Fruit fly (Drosophila melanogaster): ENCODE data around the gene pigeon.
A peak's percentile ranks its signal among the peaks of the same experiment; 100 is the strongest.

Gene pigeon

dm6 chr2L:19196443-19197044, 10.7 kb downstream of the pigeon start (continued):
- TF ChIP-seq Mes4 (GFP tag; optimal IDR thresholded peaks at IDR 0.05), result peak; percentile 42
- peak; percentile 40 for TF ChIP-seq lilli (GFP tag; optimal IDR thresholded peaks at IDR 0.05)
- peak; percentile 49 for TF ChIP-seq lmd (GFP tag; IDR thresholded peaks at IDR 0.05)
- peak; percentile 65; the same call in 2 of the 3 replicates for TF ChIP-seq CG34422 (GFP tag; IDR thresholded peaks at IDR 0.05)
- peak; percentile 68 for TF ChIP-seq Oli (tag; optimal IDR thresholded peaks at IDR 0.05)
- no peak for TF ChIP-seq ato (GFP tag; IDR thresholded peaks at IDR 0.05; ENCODE audit: partially characterized antibody)
- peak; percentile 51 for TF ChIP-seq CG15601 (tag; optimal IDR thresholded peaks at IDR 0.05)
- peak; percentile 24 for TF ChIP-seq mam (GFP tag; optimal IDR thresholded peaks at IDR 0.05)
- no peak for TF ChIP-seq hkb (optimal IDR thresholded peaks at IDR 0.05)
- TF ChIP-seq hkb (GFP tag; IDR thresholded peaks at IDR 0.05), result peak; percentile 81
- TF ChIP-seq ac (GFP tag; optimal IDR thresholded peaks at IDR 0.05), result peak; percentile 45
- TF ChIP-seq oc (tag; optimal IDR thresholded peaks at IDR 0.05), result peak; percentile 14
- no peak for TF ChIP-seq Vsx1 (GFP tag; optimal IDR thresholded peaks at IDR 0.05)
- peak; percentile 43 for TF ChIP-seq CG8944 (GFP tag; optimal IDR thresholded peaks at IDR 0.05)
- TF ChIP-seq vfl (GFP tag; optimal IDR thresholded peaks at IDR 0.05), result no peak
- TF ChIP-seq CG10209 (GFP tag; optimal IDR thresholded peaks at IDR 0.05), result peak; percentile 56
- TF ChIP-seq Bgb (GFP tag; IDR thresholded peaks at IDR 0.05; ENCODE audit: partially characterized antibody), result no peak
- TF ChIP-seq CG30431 (GFP tag; optimal IDR thresholded peaks at IDR 0.05), result peak; percentile 24
- no peak for TF ChIP-seq dm (GFP tag; optimal IDR thresholded peaks at IDR 0.05)
- TF ChIP-seq CG4360 (GFP tag; IDR thresholded peaks at IDR 0.05), result peak; percentile 51
- peak; percentile 3 for TF ChIP-seq Hmr (GFP tag; optimal IDR thresholded peaks at IDR 0.05)
- TF ChIP-seq gfzf (GFP tag; optimal IDR thresholded peaks at IDR 0.05), result no peak
- peak; percentile 19 for TF ChIP-seq CG10431 (GFP tag; optimal IDR thresholded peaks at IDR 0.05)
- TF ChIP-seq Lpt (GFP tag; optimal IDR thresholded peaks at IDR 0.05), result no peak
- peak; percentile 52; the same call in 1 of the 3 replicates for TF ChIP-seq Mrtf (GFP tag; IDR thresholded peaks at IDR 0.05)
- peak; percentile 60 for TF ChIP-seq CG17829 (tag; optimal IDR thresholded peaks at IDR 0.05)
- TF ChIP-seq stc (GFP tag; IDR thresholded peaks at IDR 0.05), result peak; percentile 59
- no peak for TF ChIP-seq CG17186 (GFP tag; optimal IDR thresholded peaks at IDR 0.05)
- TF ChIP-seq run (tag; optimal IDR thresholded peaks at IDR 0.05), result peak; percentile 10
- no peak for TF ChIP-seq CG11085 (GFP tag; IDR thresholded peaks at IDR 0.05)
- TF ChIP-seq CG32772 (GFP tag; IDR thresholded peaks at IDR 0.05), result peak; percentile 69
- no peak for TF ChIP-seq toy (GFP tag; IDR thresholded peaks at IDR 0.05)
- peak; percentile 54; the same call in 1 of the 3 replicates for TF ChIP-seq CG7357 (GFP tag; IDR thresholded peaks at IDR 0.05)
- TF ChIP-seq CG10654 (GFP tag; optimal IDR thresholded peaks at IDR 0.05), result peak; percentile 25
- TF ChIP-seq CG6689 (GFP tag; IDR thresholded peaks at IDR 0.05), result peak; percentile 79
- TF ChIP-seq CG15269 (tag; optimal IDR thresholded peaks at IDR 0.05), result peak; percentile 29
- TF ChIP-seq chif (GFP tag; optimal IDR thresholded peaks at IDR 0.05), result peak; percentile 35 to 57
- TF ChIP-seq CG31224 (GFP tag; IDR thresholded peaks at IDR 0.05), result 0 out of 2 replicates have a peak, but pooled peaks have one; percentile 9
- 0 out of 2 replicates have a peak, but pooled peaks have one; percentile 46 for TF ChIP-seq ttk (GFP tag; IDR thresholded peaks at IDR 0.05)
- peak; percentile 65 for TF ChIP-seq Drgx (GFP tag; IDR thresholded peaks at IDR 0.05)
- TF ChIP-seq CG18619 (GFP tag; optimal IDR thresholded peaks at IDR 0.05), result peak; percentile 11
- no peak for TF ChIP-seq pita (GFP tag; optimal IDR thresholded peaks at IDR 0.05)
- peak; percentile 70 for TF ChIP-seq unpg (GFP tag; optimal IDR thresholded peaks at IDR 0.05)
- no peak for TF ChIP-seq CG16779 (GFP tag; IDR thresholded peaks at IDR 0.05)
- TF ChIP-seq ATbp (GFP tag; optimal IDR thresholded peaks at IDR 0.05), result peak; percentile 40
- TF ChIP-seq Med (GFP tag), result peak; percentile 91
- TF ChIP-seq Optix (GFP tag; IDR thresholded peaks at IDR 0.05), result peak; percentile 69; the same call in 2 of the 3 replicates
- TF ChIP-seq CG3838 (GFP tag; optimal IDR thresholded peaks at IDR 0.05), result no peak
- peak; percentile 68 for TF ChIP-seq CG31441 (GFP tag; IDR thresholded peaks at IDR 0.05)
- TF ChIP-seq gsb-n (tag; optimal IDR thresholded peaks at IDR 0.05), result peak; percentile 70
- TF ChIP-seq ftz-f1 (GFP tag; optimal IDR thresholded peaks at IDR 0.05), result no peak
